Fruit fly (Drosophila melanogaster) whole organism, embryonic: ENCODE results near the gene p24-1.
A peak's percentile ranks its signal among the peaks of the same experiment; 100 is the strongest.

Experiments
- CG10543 ChIP-seq: fragments of 200-800 bp; sonication (Bioruptor generic); optimal IDR thresholded peaks from 3 replicates; lab custom pipeline; 2017; ENCODE audit warnings: missing biosample characterization, mild to moderate bottlenecking, missing genetic modification characterization, moderate library complexity
- CG11696 ChIP-seq: fragments of 200-800 bp; sonication (Bioruptor generic); IDR thresholded peaks from 2 replicates; pipeline ENCODE4 v1.3.6; 2022; ENCODE audit warnings: missing biosample characterization, missing genetic modification characterization
- CG12219 ChIP-seq: fragments of 200-800 bp; sonication (Bioruptor generic); optimal IDR thresholded peaks from 3 replicates; lab custom pipeline; 2018; ENCODE audit warnings: missing biosample characterization, mild to moderate bottlenecking, missing genetic modification characterization
- CG1233 ChIP-seq: fragments of 200-800 bp; sonication (Bioruptor generic); optimal IDR thresholded peaks from 4 replicates; lab custom pipeline; 2018; ENCODE audit warnings: missing biosample characterization, mild to moderate bottlenecking, missing genetic modification characterization
- CG13296 ChIP-seq: fragments of 200-800 bp; sonication (Bioruptor generic); optimal IDR thresholded peaks from 3 replicates; lab custom pipeline; 2018; ENCODE audit warnings: missing biosample characterization, mild to moderate bottlenecking, missing genetic modification characterization
- CG15269 ChIP-seq: fragments of 200-800 bp; sonication (Bioruptor generic); optimal IDR thresholded peaks from 2 replicates; lab custom pipeline; 2018; ENCODE audit warnings: missing biosample characterization, mild to moderate bottlenecking, missing genetic modification characterization, moderate library complexity
- CG17361 ChIP-seq: fragments of 200-800 bp; sonication (Bioruptor generic); IDR thresholded peaks from 3 replicates; pipeline ENCODE4 v1.3.6; 2022; ENCODE audit warnings: missing biosample characterization, missing genetic modification characterization
- CG2120 ChIP-seq: fragments of 200-800 bp; sonication (Bioruptor generic); optimal IDR thresholded peaks from 3 replicates; lab custom pipeline; 2016; ENCODE audit warnings: missing biosample characterization, missing genetic modification characterization
- CG30020 ChIP-seq: fragments of 200-800 bp; optimal IDR thresholded peaks from 2 replicates; lab custom pipeline; 2019; ENCODE audit warnings: missing biosample characterization, mild to moderate bottlenecking, missing genetic modification characterization, moderate library complexity
- CG31388 ChIP-seq: fragments of 200-800 bp; sonication (Bioruptor generic); optimal IDR thresholded peaks from 2 replicates; lab custom pipeline; 2016; ENCODE audit warnings: missing biosample characterization, missing genetic modification characterization
- CG32532 ChIP-seq: fragments of 200-800 bp; sonication (Bioruptor generic); IDR thresholded peaks from 2 replicates; pipeline ENCODE4 v1.3.6; 2022; ENCODE audit warnings: missing biosample characterization, missing genetic modification characterization
- CG4328 ChIP-seq: fragments of 200-800 bp; sonication (Bioruptor generic); optimal IDR thresholded peaks from 3 replicates; lab custom pipeline; 2017; ENCODE audit warnings: missing biosample characterization, missing genetic modification reagents, missing genetic modification characterization
- CG4730 ChIP-seq: fragments of 200-800 bp; sonication (Bioruptor generic); IDR thresholded peaks from 2 replicates; pipeline ENCODE4 v1.3.6; 2022; ENCODE audit warnings: missing biosample characterization, missing genetic modification characterization
- CG5245 ChIP-seq: fragments of 200-800 bp; sonication (Bioruptor generic); optimal IDR thresholded peaks from 3 replicates; lab custom pipeline; 2016; ENCODE audit warnings: missing biosample characterization, missing genetic modification characterization
- CG7839 ChIP-seq: fragments of 200-800 bp; sonication (Bioruptor generic); optimal IDR thresholded peaks from 3 replicates; lab custom pipeline; 2018; ENCODE audit warnings: missing biosample characterization, mild to moderate bottlenecking, missing genetic modification characterization, moderate library complexity
- CG7987 ChIP-seq: fragments of 200-800 bp; sonication (Bioruptor generic); optimal IDR thresholded peaks from 2 replicates; lab custom pipeline; 2018; ENCODE audit warnings: missing biosample characterization, mild to moderate bottlenecking, missing genetic modification characterization, moderate library complexity
- CG9727 ChIP-seq: fragments of 200-800 bp; sonication (Bioruptor generic); optimal IDR thresholded peaks from 3 replicates; lab custom pipeline; 2017; ENCODE audit warnings: missing biosample characterization, mild to moderate bottlenecking, missing genetic modification characterization
- CoRest ChIP-seq: fragments of 200-800 bp; sonication (Bioruptor generic); optimal IDR thresholded peaks from 3 replicates; lab custom pipeline; 2018; ENCODE audit warnings: missing biosample characterization, mild to moderate bottlenecking, missing genetic modification characterization, moderate library complexity
- Dp ChIP-seq: fragments of 200-800 bp; sonication (Bioruptor generic); optimal IDR thresholded peaks from 2 replicates; lab custom pipeline; 2018; ENCODE audit warnings: missing biosample characterization, mild to moderate bottlenecking, missing genetic modification characterization, moderate library complexity
- Fer1 ChIP-seq: fragments of 200-800 bp; sonication (Bioruptor generic); optimal IDR thresholded peaks from 2 replicates; lab custom pipeline; 2017; ENCODE audit warnings: missing biosample characterization, mild to moderate bottlenecking, missing genetic modification characterization
- Hr78 ChIP-seq, 2 experiments: fragments of 200-800 bp in 1 of 2; fragments of >200 bp in 1 of 2; sonication (Bioruptor generic) in 1 of 2; optimal IDR thresholded peaks; 2 replicates each; lab custom pipeline; 2017 to 2019; ENCODE audit warnings: missing biosample characterization in 2 of 2, missing genetic modification characterization in 2 of 2, mild to moderate bottlenecking in 1 of 2, moderate library complexity in 1 of 2
- Lim3 ChIP-seq: fragments of 200-800 bp; sonication (Bioruptor generic); IDR thresholded peaks from 2 replicates; pipeline ENCODE4 v1.3.6; 2022; ENCODE audit warnings: missing biosample characterization, missing genetic modification characterization
- Meics ChIP-seq: fragments of 200-800 bp; sonication (Bioruptor generic); optimal IDR thresholded peaks from 2 replicates; lab custom pipeline; 2017; ENCODE audit warnings: missing biosample characterization, mild to moderate bottlenecking, missing genetic modification characterization
- NfI ChIP-seq: fragments of 200-800 bp; sonication (Bioruptor generic); optimal IDR thresholded peaks from 3 replicates; lab custom pipeline; 2018; ENCODE audit warnings: missing biosample characterization, mild to moderate bottlenecking, missing genetic modification characterization, moderate library complexity
- Oaz ChIP-seq: fragments of 200-800 bp; sonication (Bioruptor generic); IDR thresholded peaks from 2 replicates; pipeline ENCODE4 v1.3.6; 2022; ENCODE audit warnings: missing biosample characterization, missing genetic modification characterization
- Opbp ChIP-seq: fragments of 200-800 bp; sonication (Bioruptor generic); IDR thresholded peaks from 3 replicates; pipeline ENCODE4 v1.3.6; 2022; ENCODE audit warnings: missing biosample characterization, missing genetic modification characterization; ENCODE audit not compliant: partially characterized antibody
- Pdp1 ChIP-seq, 2 experiments: fragments of 200-800 bp; sonication (Bioruptor generic); optimal IDR thresholded peaks; 3 replicates each; lab custom pipeline; 2016; ENCODE audit warnings: missing biosample characterization in 2 of 2, missing genetic modification characterization in 2 of 2, mild to moderate bottlenecking in 1 of 2, moderate library complexity in 1 of 2
- Rx ChIP-seq: fragments of 200-800 bp; sonication (Bioruptor generic); IDR thresholded peaks from 2 replicates; pipeline ENCODE4 v1.3.6; 2022; ENCODE audit warnings: missing biosample characterization, missing genetic modification characterization
- ara ChIP-seq: fragments of 200-800 bp; sonication (Bioruptor generic); IDR thresholded peaks from 2 replicates; pipeline ENCODE4 v1.3.6; 2022; ENCODE audit warnings: missing biosample characterization, missing genetic modification characterization
- ci ChIP-seq: fragments of 200-800 bp; sonication (Bioruptor generic); IDR thresholded peaks from 3 replicates; pipeline ENCODE4 v1.3.6; 2022; ENCODE audit warnings: missing biosample characterization, missing genetic modification characterization
- dan ChIP-seq: fragments of 200-800 bp; sonication (Bioruptor generic); IDR thresholded peaks from 2 replicates; pipeline ENCODE4 v1.3.6; 2022; ENCODE audit warnings: missing biosample characterization, missing genetic modification characterization
- danr ChIP-seq: fragments of 200-800 bp; sonication (Bioruptor generic); IDR thresholded peaks from 2 replicates; pipeline ENCODE4 v1.3.6; 2022; ENCODE audit warnings: missing biosample characterization, missing genetic modification characterization
- fd96Cb ChIP-seq: fragments of 200-800 bp; sonication (Bioruptor generic); optimal IDR thresholded peaks from 2 replicates; lab custom pipeline; 2018; ENCODE audit warnings: missing biosample characterization, mild to moderate bottlenecking, missing genetic modification characterization, moderate library complexity
- grau ChIP-seq: fragments of 200-800 bp; optimal IDR thresholded peaks from 3 replicates; lab custom pipeline; 2019; ENCODE audit warnings: missing biosample characterization, mild to moderate bottlenecking, missing genetic modification characterization, moderate library complexity
- ind ChIP-seq: fragments of 200-800 bp; sonication (Bioruptor generic); optimal IDR thresholded peaks from 3 replicates; lab custom pipeline; 2016; ENCODE audit warnings: missing biosample characterization, missing genetic modification characterization
- ken ChIP-seq: fragments of 200-800 bp; sonication (Bioruptor generic); IDR thresholded peaks from 3 replicates; pipeline ENCODE4 v1.3.6; 2022; ENCODE audit warnings: missing biosample characterization, missing genetic modification characterization
- otp ChIP-seq: fragments of 200-800 bp; sonication (Bioruptor generic); IDR thresholded peaks from 3 replicates; pipeline ENCODE4, ENCODE4 v1.3.6; 2022; ENCODE audit warnings: missing biosample characterization, missing genetic modification characterization
- pfk ChIP-seq: fragments of 200-800 bp; sonication (Bioruptor generic); optimal IDR thresholded peaks from 2 replicates; lab custom pipeline; 2018; ENCODE audit warnings: missing biosample characterization, mild to moderate bottlenecking, missing genetic modification characterization, moderate library complexity
- pho ChIP-seq: fragments of 200-800 bp; sonication (Bioruptor generic); optimal IDR thresholded peaks from 2 replicates; lab custom pipeline; 2016; ENCODE audit warnings: missing biosample characterization, missing genetic modification characterization
- prd ChIP-seq, 3 experiments: fragments of >200 bp in 2 of 3; fragments of 200-800 bp in 1 of 3; sonication (Bioruptor generic) in 1 of 3; optimal IDR thresholded peaks in 2 of 3; IDR thresholded peaks in 1 of 3; 2 replicates in 2 of 3; 3 replicates in 1 of 3; pipeline versions ENCODE4 v1.3.6 to Lab custom; 2017 to 2022; ENCODE audit warnings: missing biosample characterization in 1 of 3, missing genetic modification characterization in 1 of 3
- row ChIP-seq: fragments of 200-800 bp; sonication (Bioruptor generic); IDR thresholded peaks from 3 replicates; pipeline ENCODE4 v1.3.6; 2022; ENCODE audit warnings: missing biosample characterization, missing genetic modification characterization
- sisA ChIP-seq: fragments of 200-800 bp; sonication (Bioruptor generic); IDR thresholded peaks from 2 replicates; pipeline ENCODE4 v1.3.6; 2022; ENCODE audit warnings: missing biosample characterization, missing genetic modification characterization
- slbo ChIP-seq: fragments of 200-800 bp; sonication (Bioruptor generic); IDR thresholded peaks from 2 replicates; pipeline ENCODE4 v1.3.6; 2022; ENCODE audit warnings: missing biosample characterization, missing genetic modification characterization
- sug ChIP-seq: fragments of 200-800 bp; optimal IDR thresholded peaks from 2 replicates; lab custom pipeline; 2019; ENCODE audit warnings: missing biosample characterization, mild to moderate bottlenecking, missing genetic modification characterization, moderate library complexity
- tup ChIP-seq: fragments of 200-800 bp; sonication (Bioruptor generic); optimal IDR thresholded peaks from 2 replicates; lab custom pipeline; 2016; ENCODE audit warnings: missing biosample characterization, mild to moderate bottlenecking, missing genetic modification characterization, moderate library complexity
- unc-4 ChIP-seq: fragments of 200-800 bp; sonication (Bioruptor generic); IDR thresholded peaks from 2 replicates; pipeline ENCODE4 v1.3.6; 2022; ENCODE audit warnings: missing biosample characterization, missing genetic modification characterization; ENCODE audit not compliant: partially characterized antibody
- vvl ChIP-seq: fragments of 200-800 bp; sonication (Bioruptor generic); IDR thresholded peaks from 2 replicates; pipeline ENCODE4 v1.3.6; 2022; ENCODE audit warnings: missing biosample characterization, missing genetic modification characterization
- wdn ChIP-seq: fragments of 200-800 bp; sonication (Bioruptor generic); IDR thresholded peaks from 2 replicates; pipeline ENCODE4 v1.3.6; 2022; ENCODE audit warnings: missing biosample characterization, missing genetic modification characterization

Gene p24-1

dm6 chrX:11820284-11821075, 31.9 kb downstream of the p24-1 start (continued):
- no peak for TF ChIP-seq Dp (GFP tag; lab: Kevin White, UChicago)
- no peak for TF ChIP-seq Oaz
- TF ChIP-seq CG11696: no peak
- no peak for TF ChIP-seq ken (GFP tag; lab: Robert Waterston, UW)
- 0 out of 3 replicates have a peak, but pooled peaks have one; percentile 44 for TF ChIP-seq CG17361 (GFP tag; lab: Robert Waterston, UW)
- TF ChIP-seq Lim3 (GFP tag; lab: Robert Waterston, UW): no peak
- peak; percentile 33; the same call in 1 of the 2 replicates for TF ChIP-seq CG32532
- TF ChIP-seq sug (tag; lab: Kevin White, UChicago): peak; percentile 23
- peak; percentile 2 for TF ChIP-seq pho (GFP tag; lab: Kevin White, UChicago)
- 0 out of 3 replicates have a peak, but pooled peaks have one; percentile 7 for TF ChIP-seq otp (GFP tag; lab: Robert Waterston, UW)
- peak; percentile 19 for TF ChIP-seq ind (GFP tag; lab: Kevin White, UChicago)
- no peak for TF ChIP-seq CG31388
- TF ChIP-seq prd (optimal IDR thresholded peaks at IDR 0.05; lab: Kevin White, UChicago): no peak
- 0 out of 3 replicates have a peak, but pooled peaks have one; percentile 11 for TF ChIP-seq prd (GFP tag; IDR thresholded peaks at IDR 0.05; lab: Robert Waterston, UW)
- no peak for TF ChIP-seq CG1233 (GFP tag; lab: Kevin White, UChicago)
- peak; percentile 21 for TF ChIP-seq pfk
- TF ChIP-seq Meics (GFP tag; lab: Kevin White, UChicago): peak; percentile 20
- TF ChIP-seq vvl (GFP tag; lab: Robert Waterston, UW): peak; percentile 40; the same call in 1 of the 2 replicates
- TF ChIP-seq Opbp (GFP tag; lab: Robert Waterston, UW): no peak
- TF ChIP-seq ara (GFP tag; lab: Robert Waterston, UW): no peak
- TF ChIP-seq Fer1: peak; percentile 5
- TF ChIP-seq CG5245 (GFP tag; lab: Kevin White, UChicago): no peak
- TF ChIP-seq Hr78 (GFP tag; optimal IDR thresholded peaks at IDR 0.05; lab: Kevin White, UChicago): no peak
- TF ChIP-seq CG30020 (tag; lab: Kevin White, UChicago): no peak
- TF ChIP-seq danr (GFP tag; lab: Robert Waterston, UW): no peak
- peak; percentile 20 for TF ChIP-seq CG7839 (tag; lab: Kevin White, UChicago)
- no peak for TF ChIP-seq NfI (GFP tag; lab: Kevin White, UChicago)
- TF ChIP-seq CG9727 (GFP tag; lab: Kevin White, UChicago): peak; percentile 4
- no peak for TF ChIP-seq tup
- peak; percentile 11 for TF ChIP-seq CG2120 (GFP tag; lab: Kevin White, UChicago)
- no peak for TF ChIP-seq wdn
- TF ChIP-seq grau (tag; lab: Kevin White, UChicago): peak; percentile 79
- peak; percentile 30 for TF ChIP-seq CG13296 (GFP tag; lab: Kevin White, UChicago)
- TF ChIP-seq CG4328 (GFP tag; lab: Kevin White, UChicago): no peak
- peak; percentile 43 for TF ChIP-seq CoRest (tag; lab: Kevin White, UChicago)
- peak; percentile 51 for TF ChIP-seq row (GFP tag; lab: Robert Waterston, UW)
- no peak for TF ChIP-seq unc-4 (GFP tag; lab: Robert Waterston, UW)
- TF ChIP-seq CG7987: no peak
- 0 out of 2 replicates have a peak, but pooled peaks have one; percentile 3 for TF ChIP-seq CG4730 (GFP tag; lab: Robert Waterston, UW)
- no peak for TF ChIP-seq ci
- TF ChIP-seq Rx (GFP tag; lab: Robert Waterston, UW): no peak
- TF ChIP-seq slbo (GFP tag; lab: Robert Waterston, UW): peak; percentile 18; the same call in 1 of the 2 replicates
- TF ChIP-seq dan: no peak
- peak; percentile 7 for TF ChIP-seq fd96Cb (tag; lab: Kevin White, UChicago)
- no peak for TF ChIP-seq CG12219 (GFP tag; lab: Kevin White, UChicago)
- TF ChIP-seq CG10543 (GFP tag; lab: Kevin White, UChicago): peak; percentile 0
- TF ChIP-seq CG15269 (tag; lab: Kevin White, UChicago): peak; percentile 41
- TF ChIP-seq sisA (GFP tag; lab: Robert Waterston, UW): 0 out of 2 replicates have a peak, but pooled peaks have one; percentile 15
- no peak for TF ChIP-seq Pdp1 (GFP tag; optimal IDR thresholded peaks at IDR 0.05; lab: Kevin White, UChicago)
